In genomic region chrV:6044853-6045594, ce11 we compare ENCODE assay signal across 6 worm cellular contexts.
TF ChIP-seq lines count a peak whose summit lies in the region.

Gene R01B10.3 (minus strand): TSS chrV:6045129.

TF ChIP-seq in whole organism, L1 larva, 84 proteins besides CTCF, POLR2A, EP300 and RAD21:
- TF ChIP-seq elt-2 (tag; optimal IDR thresholded peaks at IDR 0.05; lab: Kevin White, UChicago) (peak; percentile 2), efl-1 (optimal IDR thresholded peaks at IDR 0.05; lab: Kevin White, UChicago) (no peak), efl-1 (GFP tag; optimal IDR thresholded peaks at IDR 0.05 in 1 of 2; lab: Kevin White, UChicago) (peak in 1 of 2 experiments; percentile 93), jun-1 (tag; optimal IDR thresholded peaks at IDR 0.05; lab: Kevin White, UChicago) (no peak)
TF ChIP-seq in whole organism, L1 larva: peak in this region for 2.

TF ChIP-seq in whole organism, L2 larva, 48 proteins besides CTCF, POLR2A, EP300 and RAD21:
- TF ChIP-seq fos-1 (tag; optimal IDR thresholded peaks at IDR 0.05; lab: Kevin White, UChicago), result peak; percentile 19
- TF ChIP-seq nhr-77 (tag; optimal IDR thresholded peaks at IDR 0.05; lab: Kevin White, UChicago), result no peak

TF ChIP-seq in whole organism, L3 larva, 47 proteins besides CTCF, POLR2A, EP300 and RAD21:
- no peak for TF ChIP-seq ceh-82 (tag; optimal IDR thresholded peaks at IDR 0.05; lab: Kevin White, UChicago)
- TF ChIP-seq pha-4 (tag; optimal IDR thresholded peaks at IDR 0.05; lab: Kevin White, UChicago), result peak; percentile 26

TF ChIP-seq in whole organism, L4 larva, 104 proteins besides CTCF, POLR2A, EP300 and RAD21:
- TF ChIP-seq mxl-2 (GFP tag; conservative IDR thresholded peaks at IDR 0.05; lab: Robert Waterston, UW) (no peak), rbr-2 (tag; optimal IDR thresholded peaks at IDR 0.05; lab: Kevin White, UChicago) (no peak), daf-16 (GFP tag; optimal IDR thresholded peaks at IDR 0.05; lab: Kevin White, UChicago) (no peak), daf-16 (tag; optimal IDR thresholded peaks at IDR 0.05; lab: Kevin White, UChicago) (peak; percentile 12), dve-1 (tag; optimal IDR thresholded peaks at IDR 0.05; lab: Kevin White, UChicago; ENCODE audit: insufficient read depth) (peak; percentile 0), T26A8.4 (GFP tag; IDR thresholded peaks at IDR 0.05; lab: Robert Waterston, UW) (peak; percentile 9; the same call in 1 of the 2 replicates), dmd-9 (GFP tag; IDR thresholded peaks at IDR 0.05; lab: Robert Waterston, UW) (no peak), Y48G9A.11 (GFP tag; IDR thresholded peaks at IDR 0.05; lab: Robert Waterston, UW) (0 out of 2 replicates have a peak, but pooled peaks have one; percentile 31), egl-43 (GFP tag; IDR thresholded peaks at IDR 0.05; lab: Robert Waterston, UW) (0 out of 2 replicates have a peak, but pooled peaks have one; percentile 24)

TF ChIP-seq in whole organism, early embryonic, 17 proteins besides CTCF, POLR2A, EP300 and RAD21:
- TF ChIP-seq sea-1 (GFP tag; conservative IDR thresholded peaks at IDR 0.05; lab: Robert Waterston, UW), result peak; percentile 59; the same call in 1 of the 2 replicates
- TF ChIP-seq ceh-36 (tag; optimal IDR thresholded peaks at IDR 0.05; lab: Kevin White, UChicago), result no peak

TF ChIP-seq in whole organism, young adult, 124 proteins besides CTCF, POLR2A, EP300 and RAD21:
- TF ChIP-seq akir-1 (GFP tag; optimal IDR thresholded peaks at IDR 0.05; lab: Kevin White, UChicago), result no peak
- TF ChIP-seq nfya-1 (tag; optimal IDR thresholded peaks at IDR 0.05; lab: Kevin White, UChicago; ENCODE audit: borderline replicate concordance, insufficient read depth), result no peak
- no peak for TF ChIP-seq pbrm-1 (GFP tag; IDR thresholded peaks at IDR 0.05; lab: Robert Waterston, UW)
- no peak for TF ChIP-seq mel-28 (tag; optimal IDR thresholded peaks at IDR 0.05; lab: Kevin White, UChicago; ENCODE audit: borderline replicate concordance)
- TF ChIP-seq madf-6 (GFP tag; IDR thresholded peaks at IDR 0.05; lab: Robert Waterston, UW), result no peak; the same call in 1 of the 2 replicates
- no peak for TF ChIP-seq rcor-1 (GFP tag; IDR thresholded peaks at IDR 0.05; lab: Robert Waterston, UW)
- TF ChIP-seq F22D6.2 (tag; optimal IDR thresholded peaks at IDR 0.05; lab: Kevin White, UChicago), result no peak
- TF ChIP-seq lin-35 (GFP tag; optimal IDR thresholded peaks at IDR 0.05; lab: Kevin White, UChicago), result no peak
- no peak for TF ChIP-seq ztf-25 (GFP tag; IDR thresholded peaks at IDR 0.05; lab: Robert Waterston, UW)
- TF ChIP-seq T07F8.4 (tag; optimal IDR thresholded peaks at IDR 0.05; lab: Kevin White, UChicago), result no peak
- TF ChIP-seq ztf-6 (GFP tag; IDR thresholded peaks at IDR 0.05; lab: Robert Waterston, UW), result no peak
- TF ChIP-seq C06A6.2 (GFP tag; conservative IDR thresholded peaks at IDR 0.05; lab: Robert Waterston, UW), result no peak
- TF ChIP-seq attf-5 (GFP tag; optimal IDR thresholded peaks at IDR 0.05; lab: Kevin White, UChicago), result no peak
- TF ChIP-seq B0019.2 (GFP tag; conservative IDR thresholded peaks at IDR 0.05; lab: Robert Waterston, UW), result no peak
- TF ChIP-seq Y53G8AR.9 (GFP tag; conservative IDR thresholded peaks at IDR 0.05; lab: Robert Waterston, UW), result 0 out of 2 replicates have a peak, but pooled peaks have one; percentile 20
- 0 out of 2 replicates have a peak, but pooled peaks have one; percentile 23 for TF ChIP-seq attf-6 (GFP tag; IDR thresholded peaks at IDR 0.05; lab: Robert Waterston, UW)
- no peak for TF ChIP-seq hmg-20 (GFP tag; IDR thresholded peaks at IDR 0.05; lab: Robert Waterston, UW)
- TF ChIP-seq zfh-2 (GFP tag; conservative IDR thresholded peaks at IDR 0.05; lab: Robert Waterston, UW), result peak; percentile 52; the same call in 1 of the 2 replicates
- TF ChIP-seq nfya-2 (GFP tag; IDR thresholded peaks at IDR 0.05; lab: Robert Waterston, UW), result no peak
- TF ChIP-seq C17E4.6 (GFP tag; IDR thresholded peaks at IDR 0.05; lab: Robert Waterston, UW), result no peak
- 0 out of 2 replicates have a peak, but pooled peaks have one; percentile 37 for TF ChIP-seq bed-2 (GFP tag; IDR thresholded peaks at IDR 0.05; lab: Robert Waterston, UW)
- no peak for TF ChIP-seq chd-7 (tag; optimal IDR thresholded peaks at IDR 0.05; lab: Kevin White, UChicago)
- TF ChIP-seq egl-18 (GFP tag; IDR thresholded peaks at IDR 0.05; lab: Robert Waterston, UW), result no peak
- no peak for TF ChIP-seq Y56A3A.18 (GFP tag; IDR thresholded peaks at IDR 0.05; lab: Robert Waterston, UW)
- no peak for TF ChIP-seq lin-54 (GFP tag; optimal IDR thresholded peaks at IDR 0.05; lab: Kevin White, UChicago)
- no peak for TF ChIP-seq ztf-28 (GFP tag; IDR thresholded peaks at IDR 0.05; lab: Robert Waterston, UW)
- TF ChIP-seq somi-1 (GFP tag; optimal IDR thresholded peaks at IDR 0.05; lab: Kevin White, UChicago), result peak; percentile 24
- no peak for TF ChIP-seq Y53F4B.3 (GFP tag; IDR thresholded peaks at IDR 0.05; lab: Robert Waterston, UW)
- peak; percentile 61; the same call in 1 of the 2 replicates for TF ChIP-seq egl-44 (GFP tag; IDR thresholded peaks at IDR 0.05; lab: Robert Waterston, UW)
- peak; percentile 28 for TF ChIP-seq nhr-90 (tag; optimal IDR thresholded peaks at IDR 0.05; lab: Kevin White, UChicago)
